Worm (Caenorhabditis elegans): ENCODE measurements around the gene srh-148.

ce11 chrV:15817746-15818145, 40.4 kb downstream of the srh-148 start, which contains the start of gene abf-3:
- no peak for TF ChIP-seq hmg-4 (GFP tag; optimal IDR thresholded peaks at IDR 0.05)
- TF ChIP-seq ama-1 (optimal IDR thresholded peaks at IDR 0.05) = no peak
- no peak for TF ChIP-seq pes-1 (GFP tag; IDR thresholded peaks at IDR 0.05)
